Worm (Caenorhabditis elegans) whole organism, L1 larva: ENCODE data around the gene clec-189.
"Not testable (repeated sequence)": the region's sequence is repeated elsewhere in the genome, so short reads cannot be mapped to it uniquely, and the experiment has no call there.

Experiments used
- C16A3.4 ChIP-seq: fragments of 150-350 bp; optimal IDR thresholded peaks from 2 replicates; lab custom pipeline; 2014; ENCODE audit warnings: missing biosample characterization, missing genetic modification characterization
- C34B4.2 ChIP-seq: sonication (generic microtip); optimal IDR thresholded peaks from 2 replicates; lab custom pipeline; 2017; ENCODE audit warnings: mild to moderate bottlenecking, missing genetic modification characterization, missing compliant biosample characterization
- aly-2 ChIP-seq: fragments of 150-350 bp; optimal IDR thresholded peaks from 2 replicates; lab custom pipeline; 2014; ENCODE audit warnings: missing biosample characterization, missing genetic modification characterization
- ceh-63 ChIP-seq: fragments of 200-800 bp; sonication (Bioruptor generic); optimal IDR thresholded peaks from 2 replicates; lab custom pipeline; 2018; ENCODE audit warnings: mild to moderate bottlenecking, missing genetic modification characterization, missing compliant biosample characterization
- ceh-8 ChIP-seq: fragments of 200-800 bp; sonication (Bioruptor generic); optimal IDR thresholded peaks from 2 replicates; lab custom pipeline; 2018; ENCODE audit warnings: mild to moderate bottlenecking, missing genetic modification characterization, moderate library complexity, missing compliant biosample characterization
- ceh-88 ChIP-seq: fragments of 200-800 bp; sonication (Bioruptor generic); IDR thresholded peaks from 2 replicates; pipeline ENCODE4 v1.3.6; 2022; ENCODE audit warnings: missing genetic modification characterization, missing compliant biosample characterization
- egl-27 ChIP-seq, 2 experiments: fragments of 150-350 bp in 1 of 2; sonication (generic microtip); optimal IDR thresholded peaks; 3 replicates each; lab custom pipeline; 2017 to 2018; ENCODE audit warnings: missing biosample characterization in 2 of 2, missing genetic modification characterization in 2 of 2, missing genetic modification reagents in 2 of 2
- elt-3 ChIP-seq, 6 experiments: fragments of 150-350 bp in 1 of 6; sonication (generic microtip); optimal IDR thresholded peaks; 2 replicates each; lab custom pipeline; 2017 to 2018; ENCODE audit warnings: missing biosample characterization in 6 of 6, missing genetic modification characterization in 6 of 6, inconsistent platforms in 1 of 6
- fkh-4 ChIP-seq: sonication (generic microtip); optimal IDR thresholded peaks from 2 replicates; lab custom pipeline; 2016; ENCODE audit warnings: missing compliant biosample characterization, missing genetic modification characterization, borderline replicate concordance
- fkh-8 ChIP-seq: sonication (generic microtip); optimal IDR thresholded peaks from 2 replicates; lab custom pipeline; 2016; ENCODE audit warnings: mild to moderate bottlenecking, missing genetic modification characterization, missing compliant biosample characterization
- fos-1 ChIP-seq: fragments of 150-350 bp; optimal IDR thresholded peaks from 2 replicates; lab custom pipeline; 2014; ENCODE audit warnings: missing biosample characterization, missing genetic modification characterization
- hpl-2 ChIP-seq: fragments of 150-350 bp; optimal IDR thresholded peaks from 2 replicates; lab custom pipeline; 2014; ENCODE audit warnings: missing biosample characterization, missing genetic modification reagents, missing genetic modification characterization
- jun-1 ChIP-seq: fragments of 150-350 bp; optimal IDR thresholded peaks from 2 replicates; lab custom pipeline; 2014; ENCODE audit warnings: missing biosample characterization, missing genetic modification reagents, missing genetic modification characterization
- lin-13 ChIP-seq: fragments of 150-350 bp; optimal IDR thresholded peaks from 2 replicates; lab custom pipeline; 2014; ENCODE audit warnings: missing biosample characterization, missing genetic modification reagents, missing genetic modification characterization
- lin-15B ChIP-seq: fragments of 150-350 bp; sonication (generic microtip); optimal IDR thresholded peaks from 3 replicates; lab custom pipeline; 2014; ENCODE audit warnings: missing biosample characterization, missing genetic modification characterization
- lsy-2 ChIP-seq, 2 experiments: fragments of 150-350 bp; optimal IDR thresholded peaks; 2 replicates each; lab custom pipeline; 2014; ENCODE audit warnings: missing biosample characterization in 2 of 2, missing genetic modification characterization in 2 of 2
- nhr-11 ChIP-seq: fragments of 150-350 bp; optimal IDR thresholded peaks from 2 replicates; lab custom pipeline; 2014; ENCODE audit warnings: missing biosample characterization, missing genetic modification characterization
- nhr-12 ChIP-seq: sonication (generic microtip); optimal IDR thresholded peaks from 2 replicates; lab custom pipeline; 2017; ENCODE audit warnings: missing biosample characterization, missing genetic modification characterization
- nhr-20 ChIP-seq: sonication (generic microtip); optimal IDR thresholded peaks from 2 replicates; lab custom pipeline; 2016; ENCODE audit warnings: mild to moderate bottlenecking, missing genetic modification characterization, missing compliant biosample characterization
- nhr-28 ChIP-seq: fragments of 150-350 bp; optimal IDR thresholded peaks from 2 replicates; lab custom pipeline; 2014; ENCODE audit warnings: missing biosample characterization, missing genetic modification characterization
- nhr-71 ChIP-seq: sonication (generic microtip); optimal IDR thresholded peaks from 2 replicates; lab custom pipeline; 2016; ENCODE audit warnings: mild to moderate bottlenecking, missing genetic modification characterization, moderate library complexity, missing compliant biosample characterization
- nhr-76 ChIP-seq: sonication (generic microtip); optimal IDR thresholded peaks from 2 replicates; lab custom pipeline; 2017; ENCODE audit warnings: missing biosample characterization, missing genetic modification characterization
- nhr-85 ChIP-seq: sonication (generic microtip); peaks from one replicate; lab custom pipeline; 2016; ENCODE audit warnings: missing genetic modification characterization, inconsistent platforms, missing compliant biosample characterization
- nhr-90 ChIP-seq: sonication (generic microtip); optimal IDR thresholded peaks from 2 replicates; lab custom pipeline; 2016; ENCODE audit warnings: mild to moderate bottlenecking, missing genetic modification characterization, missing compliant biosample characterization; ENCODE audit not compliant: poor library complexity
- pax-3 ChIP-seq: fragments of 200-800 bp; sonication (Bioruptor generic); optimal IDR thresholded peaks from 2 replicates; lab custom pipeline; 2018; ENCODE audit warnings: mild to moderate bottlenecking, missing genetic modification characterization, moderate library complexity, missing compliant biosample characterization
- pqm-1 ChIP-seq: sonication (generic microtip); optimal IDR thresholded peaks from 3 replicates; lab custom pipeline; 2017; ENCODE audit warnings: missing biosample characterization, missing genetic modification characterization
- snpc-4 ChIP-seq: fragments of 150-350 bp; optimal IDR thresholded peaks from 2 replicates; lab custom pipeline; 2014; ENCODE audit warnings: missing biosample characterization, missing genetic modification characterization
- snu-23 ChIP-seq: sonication (generic microtip); optimal IDR thresholded peaks from 2 replicates; lab custom pipeline; 2016; ENCODE audit warnings: missing genetic modification characterization, missing compliant biosample characterization
- sox-4 ChIP-seq: sonication (generic microtip); optimal IDR thresholded peaks from 2 replicates; lab custom pipeline; 2016; ENCODE audit warnings: missing genetic modification characterization, missing compliant biosample characterization
- sptf-1 ChIP-seq: fragments of 150-350 bp; optimal IDR thresholded peaks from 2 replicates; lab custom pipeline; 2014; ENCODE audit warnings: missing biosample characterization, missing genetic modification characterization
- tlp-1 ChIP-seq: fragments of 150-350 bp; optimal IDR thresholded peaks from 2 replicates; lab custom pipeline; 2014; ENCODE audit warnings: missing biosample characterization, missing genetic modification characterization
- unc-62 ChIP-seq: fragments of 150-350 bp; optimal IDR thresholded peaks from 2 replicates; lab custom pipeline; 2014; ENCODE audit warnings: missing biosample characterization, missing genetic modification reagents, missing genetic modification characterization
- unc-98 ChIP-seq: fragments of 200-800 bp; sonication (Bioruptor generic); IDR thresholded peaks from 2 replicates; pipeline ENCODE4 v1.3.6; 2022; ENCODE audit warnings: missing genetic modification characterization, missing compliant biosample characterization
- zag-1 ChIP-seq: fragments of 150-350 bp; optimal IDR thresholded peaks from 2 replicates; lab custom pipeline; 2014; ENCODE audit warnings: missing biosample characterization, missing genetic modification characterization
- zip-4 ChIP-seq: fragments of 200-800 bp; sonication (Bioruptor generic); optimal IDR thresholded peaks from 2 replicates; lab custom pipeline; 2018; ENCODE audit warnings: mild to moderate bottlenecking, missing genetic modification characterization, moderate library complexity, missing compliant biosample characterization
- ztf-11 ChIP-seq, 2 experiments: sonication (generic microtip); optimal IDR thresholded peaks; 2 replicates each; lab custom pipeline; 2016 to 2017; ENCODE audit warnings: missing genetic modification characterization in 2 of 2, missing biosample characterization in 1 of 2, missing compliant biosample characterization in 1 of 2

clec-189 gene

DNA sequence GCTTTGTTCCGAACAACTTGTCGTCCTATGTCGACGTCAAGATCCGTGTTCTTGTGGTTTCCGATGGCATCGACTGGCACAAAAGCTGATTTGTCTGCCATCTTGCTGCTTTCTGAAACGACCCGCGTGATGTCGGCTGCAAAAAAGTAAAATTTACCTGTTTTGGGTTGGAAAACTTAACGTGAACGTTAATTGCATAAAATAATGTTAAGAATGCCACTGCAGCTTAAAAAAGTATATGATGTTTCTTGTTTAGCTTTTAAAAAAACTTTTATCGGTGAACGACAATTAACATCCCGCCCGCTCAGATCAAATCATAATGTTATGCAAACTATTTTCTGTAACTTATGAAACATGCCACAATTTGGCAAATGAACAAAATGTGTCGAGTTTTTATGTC is 13.3 kb downstream of the clec-189 start, which contains the start of gene M199.8:
M199.8 (minus strand) TSS at position 101 of the 400 bp plus-strand sequence.
- TF ChIP-seq sox-4 (tag; lab: Kevin White, UChicago); sptf-1 (tag; lab: Kevin White, UChicago); fos-1: not testable (repeated sequence)

DNA sequence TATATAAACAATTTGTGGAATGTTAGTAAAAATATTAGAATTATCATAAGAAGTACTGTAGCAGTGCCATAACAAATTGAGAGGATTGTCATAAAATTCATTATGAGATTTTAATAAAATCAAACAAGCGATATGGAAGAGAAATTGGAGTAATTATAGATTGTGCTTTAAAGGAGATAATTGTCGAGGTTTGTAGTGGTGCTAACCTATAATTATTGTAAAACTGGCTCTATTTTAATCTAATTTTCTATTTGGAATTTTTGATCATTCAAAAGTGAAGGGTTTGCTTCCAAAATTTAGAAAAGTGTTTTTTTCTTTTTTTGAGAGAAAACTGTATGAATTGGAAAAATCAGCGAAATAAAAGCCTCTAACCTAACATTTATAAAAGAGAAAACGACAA is 20.2 kb downstream of the clec-189 start, which contains the start of gene srg-51:
srg-51 (minus strand) TSS at position 101 of the 400 bp plus-strand sequence.
- no peak for TF ChIP-seq pqm-1 (tag; lab: Kevin White, UChicago)
- no peak for TF ChIP-seq tlp-1 (tag; lab: Kevin White, UChicago)
- TF ChIP-seq jun-1: no peak
- TF ChIP-seq snu-23 (GFP tag; lab: Kevin White, UChicago): no peak
- no peak for TF ChIP-seq unc-98

DNA sequence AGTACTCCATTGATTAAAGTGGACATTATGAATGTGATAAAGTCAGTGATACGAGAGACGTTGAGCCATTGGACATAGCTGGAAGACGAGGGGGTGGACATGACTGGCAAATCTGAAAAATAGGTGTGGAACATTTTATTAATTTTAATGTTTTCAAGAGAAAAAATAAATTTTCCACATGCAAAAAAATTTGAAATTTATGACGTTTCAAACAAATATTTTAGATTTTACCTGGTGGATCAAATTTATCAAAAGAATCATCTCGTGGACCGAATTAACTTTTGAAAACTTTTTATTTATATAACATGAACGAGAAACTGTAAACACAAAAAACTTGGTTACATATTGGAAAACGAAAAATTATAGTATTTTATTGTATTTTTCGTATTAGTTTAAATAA is 26.5 kb downstream of the clec-189 start, which contains the start of gene str-78:
str-78 (minus strand) TSS at position 101 of the 400 bp plus-strand sequence.
- no peak for TF ChIP-seq fos-1
- TF ChIP-seq lin-15B: no peak
- no peak for TF ChIP-seq nhr-11 (tag; lab: Kevin White, UChicago)
- TF ChIP-seq ceh-88: no peak
- no peak for TF ChIP-seq C34B4.2 (tag; lab: Kevin White, UChicago)
- no peak for TF ChIP-seq nhr-76 (tag; lab: Kevin White, UChicago)
- no peak for TF ChIP-seq nhr-12 (tag; lab: Kevin White, UChicago)
- TF ChIP-seq unc-62 (GFP tag; lab: Kevin White, UChicago): no peak
- no peak for TF ChIP-seq fkh-8 (tag; lab: Kevin White, UChicago)
- no peak for TF ChIP-seq pqm-1 (tag; lab: Kevin White, UChicago)
- no peak for TF ChIP-seq lin-13 (GFP tag; lab: Kevin White, UChicago)
- no peak for TF ChIP-seq lsy-2 (tag; optimal IDR thresholded peaks at IDR 0.05; lab: Kevin White, UChicago)
- no peak for TF ChIP-seq nhr-28 (tag; lab: Kevin White, UChicago)
- TF ChIP-seq snpc-4 (tag; lab: Kevin White, UChicago): no peak
- TF ChIP-seq nhr-20 (tag; lab: Kevin White, UChicago): no peak
- no peak for TF ChIP-seq ztf-11 (tag; optimal IDR thresholded peaks at IDR 0.05; lab: Kevin White, UChicago)
- TF ChIP-seq aly-2 (tag; lab: Kevin White, UChicago): no peak
- no peak for TF ChIP-seq nhr-85 (tag; lab: Kevin White, UChicago)
- TF ChIP-seq, all 84 proteins: peak for 0

DNA sequence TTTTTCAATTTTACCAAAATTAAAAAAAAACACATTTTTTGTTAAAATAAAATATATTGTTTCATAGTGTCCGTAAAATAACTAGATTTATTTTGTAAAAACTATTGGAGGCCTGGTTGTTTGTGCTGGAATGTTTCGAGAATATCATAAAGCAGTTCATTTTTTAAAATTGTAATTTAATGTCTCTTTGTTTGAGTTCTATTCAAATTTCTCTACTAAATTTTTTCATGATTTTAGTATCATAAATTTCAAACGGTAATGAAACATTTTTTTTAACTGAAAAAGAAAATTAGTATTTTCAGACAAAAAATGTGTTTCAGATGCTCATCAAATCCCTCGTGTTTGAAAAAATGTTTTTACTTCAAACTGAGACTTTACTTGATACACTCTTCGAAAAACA is 45.0 kb downstream of the clec-189 start:
- TF ChIP-seq ceh-63 (GFP tag; lab: Kevin White, UChicago): no peak
- TF ChIP-seq ztf-11 (tag; optimal IDR thresholded peaks at IDR 0.05; lab: Kevin White, UChicago): no peak
- no peak for TF ChIP-seq C16A3.4 (tag; lab: Kevin White, UChicago)
- TF ChIP-seq zip-4 (GFP tag; lab: Kevin White, UChicago): no peak
- TF ChIP-seq hpl-2 (GFP tag; lab: Kevin White, UChicago): no peak

DNA sequence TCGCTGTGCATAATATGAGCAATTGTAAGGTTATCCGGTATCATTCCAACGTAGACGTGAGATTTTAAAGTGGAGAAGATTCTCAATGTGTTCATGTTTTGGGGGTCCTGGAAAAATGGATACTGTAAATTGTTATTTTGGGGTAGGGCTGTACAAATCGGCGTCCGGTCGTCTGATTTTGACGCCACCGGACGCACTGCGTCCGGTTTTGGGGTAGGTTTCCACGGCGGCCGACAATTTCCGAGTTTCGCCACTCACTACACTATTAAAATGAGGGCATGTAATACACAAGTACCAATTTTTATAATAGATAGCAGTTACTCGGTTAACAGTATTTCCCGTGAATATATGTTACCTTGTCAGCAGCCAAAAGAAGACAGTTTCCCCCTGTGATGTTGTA is 47.8 kb downstream of the clec-189 start:
- TF ChIP-seq zag-1 (tag; lab: Kevin White, UChicago) (no peak), pax-3 (no peak), ceh-8 (no peak), aly-2 (tag; lab: Kevin White, UChicago) (no peak), nhr-90 (tag; lab: Kevin White, UChicago) (no peak), tlp-1 (tag; lab: Kevin White, UChicago) (no peak), nhr-12 (tag; lab: Kevin White, UChicago) (no peak), elt-3 (tag; optimal IDR thresholded peaks at IDR 0.05; lab: Kevin White, UChicago) (no peak), egl-27 (tag; optimal IDR thresholded peaks at IDR 0.05; lab: Kevin White, UChicago) (no peak), fkh-4 (no peak), nhr-71 (tag; lab: Kevin White, UChicago) (no peak)
